Worm (Caenorhabditis elegans): Measurements from ENCODE around the gene srsx-29.

DNA sequence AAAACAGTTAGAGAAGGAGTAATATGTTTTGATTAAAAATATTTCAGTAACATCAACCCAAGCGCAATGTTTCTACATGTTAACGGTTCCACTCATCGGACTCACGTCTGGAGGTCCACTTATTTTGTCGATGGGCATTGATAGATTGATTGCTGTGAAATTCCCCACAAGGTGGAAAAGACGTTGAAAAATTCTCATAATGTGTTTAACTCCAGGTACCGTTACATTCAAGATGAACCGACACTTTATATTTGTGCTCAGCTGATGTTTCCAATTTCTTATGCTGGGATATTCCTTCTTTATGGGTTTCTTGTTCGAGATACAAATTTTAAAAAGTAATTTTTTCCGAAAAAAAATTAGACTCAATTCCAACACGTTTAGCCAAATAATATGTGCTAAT is 1.7 kb upstream of the srsx-29 start:
- TF ChIP-seq nhr-23 (tag; optimal IDR thresholded peaks at IDR 0.05) (no peak), aly-2 (tag; optimal IDR thresholded peaks at IDR 0.05) (no peak), egl-27 (tag; optimal IDR thresholded peaks at IDR 0.05) (no peak), nhr-28 (tag; optimal IDR thresholded peaks at IDR 0.05) (no peak), lin-15B (tag; optimal IDR thresholded peaks at IDR 0.05) (no peak), egl-5 (tag; optimal IDR thresholded peaks at IDR 0.05) (no peak), R02D3.7 (tag; optimal IDR thresholded peaks at IDR 0.05) (no peak), ama-1 (optimal IDR thresholded peaks at IDR 0.05) (no peak), ceh-82 (tag; optimal IDR thresholded peaks at IDR 0.05) (no peak)

Measured in whole organism, L3 larva.